Fruit fly (Drosophila melanogaster) whole organism, pupa: ENCODE data around the gene CG33339.

Experiments used
- CG13204 ChIP-seq: fragments of 200-800 bp; sonication (Bioruptor generic); optimal IDR thresholded peaks from 2 replicates; lab custom pipeline; 2018; ENCODE audit warnings: missing biosample characterization, mild to moderate bottlenecking, missing genetic modification characterization, moderate library complexity
- CG14655 ChIP-seq: fragments of 200-800 bp; sonication (Bioruptor generic); optimal IDR thresholded peaks from 3 replicates; lab custom pipeline; 2017; ENCODE audit warnings: mild to moderate bottlenecking, missing biosample characterization, missing genetic modification reagents, missing genetic modification characterization
- CG32121 ChIP-seq: fragments of 200-800 bp; sonication (Bioruptor generic); IDR thresholded peaks from 2 replicates; pipeline ENCODE4 v1.3.6; 2022; ENCODE audit warnings: missing biosample characterization, missing genetic modification characterization
- CG34367 ChIP-seq: fragments of 200-800 bp; sonication (Bioruptor generic); optimal IDR thresholded peaks from 2 replicates; lab custom pipeline; 2018; ENCODE audit warnings: missing biosample characterization, mild to moderate bottlenecking, missing genetic modification characterization
- D1 ChIP-seq: fragments of 200-800 bp; sonication (Bioruptor generic); optimal IDR thresholded peaks from 2 replicates; lab custom pipeline; 2018; ENCODE audit warnings: missing biosample characterization, mild to moderate bottlenecking, missing genetic modification characterization, moderate library complexity

DNA sequence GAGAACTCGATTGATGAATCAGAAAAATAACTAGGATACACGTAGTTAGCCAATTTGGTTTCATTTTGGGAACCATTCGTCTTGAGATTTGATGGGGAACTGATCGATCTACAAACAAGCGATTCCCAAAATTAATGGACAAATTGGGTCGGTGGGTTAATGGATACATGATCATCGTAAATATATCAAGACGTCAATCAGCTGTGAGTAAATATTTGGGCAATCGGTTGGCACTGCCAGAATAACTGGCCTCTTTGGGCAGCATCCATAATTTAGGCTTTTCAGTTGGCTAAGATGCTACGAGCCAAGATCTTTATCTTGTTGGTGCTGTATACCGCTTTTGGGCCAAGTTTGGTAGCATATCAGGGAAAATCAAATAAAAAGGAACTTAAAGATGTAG is 6.4 kb downstream of the CG33339 start, which contains the start of the genes CG42812 and CG33341:
- no peak for TF ChIP-seq CG32121
- TF ChIP-seq D1 (tag; lab: Kevin White, UChicago): no peak
- no peak for TF ChIP-seq CG13204 (GFP tag; lab: Kevin White, UChicago)
- TF ChIP-seq CG14655 (GFP tag; lab: Kevin White, UChicago): no peak
- no peak for TF ChIP-seq CG34367 (tag; lab: Kevin White, UChicago)
